Worm (Caenorhabditis elegans) whole organism, mixed stage, embryonic: ENCODE results near the gene ZK856.7.

ENCODE experiments used
- M03D4.4 ChIP-seq: sonication (generic microtip); optimal IDR thresholded peaks from 2 replicates; lab custom pipeline; 2017; ENCODE audit warnings: mild to moderate bottlenecking, missing genetic modification characterization, missing compliant biosample characterization
- ceh-39 ChIP-seq: fragments of 150-350 bp; optimal IDR thresholded peaks from 2 replicates; lab custom pipeline; 2014; ENCODE audit warnings: missing biosample characterization, missing genetic modification characterization
- ceh-43 ChIP-seq: fragments of 200-800 bp; sonication (Bioruptor generic); optimal IDR thresholded peaks from 2 replicates; lab custom pipeline; 2018; ENCODE audit warnings: mild to moderate bottlenecking, missing genetic modification characterization, moderate library complexity, missing compliant biosample characterization
- ces-1 ChIP-seq: fragments of 150-350 bp; optimal IDR thresholded peaks from 2 replicates; lab custom pipeline; 2014; ENCODE audit warnings: missing biosample characterization, missing genetic modification reagents, missing genetic modification characterization
- cnd-1 ChIP-seq: fragments of 200-800 bp; sonication (Bioruptor generic); optimal IDR thresholded peaks from 2 replicates; lab custom pipeline; 2018; ENCODE audit warnings: mild to moderate bottlenecking, missing genetic modification characterization, missing compliant biosample characterization
- elt-1 ChIP-seq: sonication (generic microtip); optimal IDR thresholded peaks from 2 replicates; lab custom pipeline; 2017; ENCODE audit warnings: missing genetic modification characterization, mild to moderate bottlenecking, missing compliant biosample characterization, antibody characterized with exemption, moderate library complexity, borderline replicate concordance; ENCODE audit not compliant: insufficient read depth
- flh-1 ChIP-seq: fragments of 200-800 bp; sonication (Bioruptor generic); optimal IDR thresholded peaks from 2 replicates; lab custom pipeline; 2018; ENCODE audit warnings: mild to moderate bottlenecking, missing genetic modification characterization, moderate library complexity, missing compliant biosample characterization
- ham-2 ChIP-seq: fragments of 200-800 bp; sonication (Bioruptor generic); optimal IDR thresholded peaks from 2 replicates; lab custom pipeline; 2018; ENCODE audit warnings: mild to moderate bottlenecking, missing genetic modification characterization, missing compliant biosample characterization
- lsy-2 ChIP-seq: fragments of 150-350 bp; optimal IDR thresholded peaks from 2 replicates; lab custom pipeline; 2014; ENCODE audit warnings: missing biosample characterization, missing genetic modification characterization
- mep-1 ChIP-seq: fragments of 150-350 bp; optimal IDR thresholded peaks from 2 replicates; lab custom pipeline; 2017; ENCODE audit warnings: missing biosample characterization, missing genetic modification reagents, missing genetic modification characterization, inconsistent platforms
- mls-2 ChIP-seq: sonication (generic microtip); optimal IDR thresholded peaks from 2 replicates; lab custom pipeline; 2016; ENCODE audit warnings: mild to moderate bottlenecking, missing genetic modification characterization, moderate library complexity, missing compliant biosample characterization
- nhr-12 ChIP-seq: fragments of 150-350 bp; optimal IDR thresholded peaks from 2 replicates; lab custom pipeline; 2014; ENCODE audit warnings: missing biosample characterization, missing genetic modification characterization
- nhr-2 ChIP-seq: fragments of 150-350 bp; optimal IDR thresholded peaks from 2 replicates; lab custom pipeline; 2014; ENCODE audit warnings: missing biosample characterization, missing genetic modification characterization
- nhr-237 ChIP-seq: fragments of 150-350 bp; optimal IDR thresholded peaks from 2 replicates; lab custom pipeline; 2014; ENCODE audit warnings: missing biosample characterization, missing genetic modification characterization
- nhr-28 ChIP-seq: fragments of 150-350 bp; optimal IDR thresholded peaks from 2 replicates; lab custom pipeline; 2014; ENCODE audit warnings: missing biosample characterization, missing genetic modification characterization
- nhr-76 ChIP-seq: sonication (generic microtip); optimal IDR thresholded peaks from 2 replicates; lab custom pipeline; 2017; ENCODE audit warnings: missing biosample characterization, missing genetic modification characterization
- pha-4 ChIP-seq: fragments of 150-350 bp; optimal IDR thresholded peaks from 2 replicates; lab custom pipeline; 2018; ENCODE audit warnings: missing biosample characterization, missing genetic modification reagents, missing genetic modification characterization
- sem-2 ChIP-seq: fragments of 200-800 bp; sonication (Bioruptor generic); optimal IDR thresholded peaks from 2 replicates; lab custom pipeline; 2018; ENCODE audit warnings: mild to moderate bottlenecking, missing genetic modification characterization, missing compliant biosample characterization
- snpc-4 ChIP-seq: fragments of 150-350 bp; optimal IDR thresholded peaks from 2 replicates; lab custom pipeline; 2014; ENCODE audit warnings: missing biosample characterization, missing genetic modification characterization
- sptf-1 ChIP-seq: sonication (generic microtip); optimal IDR thresholded peaks from 2 replicates; lab custom pipeline; 2017; ENCODE audit warnings: mild to moderate bottlenecking, missing genetic modification characterization, moderate library complexity, missing compliant biosample characterization
- tbx-8 ChIP-seq: fragments of 200-800 bp; sonication (Bioruptor generic); optimal IDR thresholded peaks from 2 replicates; lab custom pipeline; 2018; ENCODE audit warnings: mild to moderate bottlenecking, missing genetic modification characterization, moderate library complexity, missing compliant biosample characterization
- unc-62 ChIP-seq: fragments of 150-350 bp; optimal IDR thresholded peaks from 2 replicates; lab custom pipeline; 2014; ENCODE audit warnings: missing biosample characterization, missing genetic modification reagents, missing genetic modification characterization
- zip-8 ChIP-seq: fragments of 150-350 bp; optimal IDR thresholded peaks from 2 replicates; lab custom pipeline; 2014; ENCODE audit warnings: missing biosample characterization, missing genetic modification characterization
- ztf-11 ChIP-seq: fragments of 150-350 bp; optimal IDR thresholded peaks from 2 replicates; lab custom pipeline; 2014; ENCODE audit warnings: missing biosample characterization, missing genetic modification characterization

The ZK856.7 gene

ce11 chrV:10239861-10240260 is 38.0 kb downstream of the ZK856.7 start, which contains the start of gene fipr-8:
fipr-8 (minus strand) TSS chrV:10239961.
- TF ChIP-seq sptf-1 (tag; lab: Kevin White, UChicago) (no peak), ham-2 (GFP tag; lab: Kevin White, UChicago) (no peak), ceh-39 (tag; lab: Kevin White, UChicago) (no peak)

- TF ChIP-seq cnd-1: no peak
These were observed 39.4 kb downstream of the ZK856.7 start, which contains the start of the genes C12D8.21 and col-148 for ce11 chrV:10241121-10241803. C12D8.21 (minus strand) TSS chrV:10241188. col-148 (plus strand) TSS chrV:10241753.

- TF ChIP-seq nhr-237 (tag; lab: Kevin White, UChicago) (no peak), tbx-8 (no peak), sem-2 (GFP tag; lab: Kevin White, UChicago) (no peak), cnd-1 (no peak), flh-1 (no peak), ces-1 (GFP tag; lab: Kevin White, UChicago) (no peak), unc-62 (GFP tag; lab: Kevin White, UChicago) (no peak), zip-8 (tag; lab: Kevin White, UChicago) (no peak), ceh-43 (no peak), mep-1 (tag; lab: Kevin White, UChicago) (no peak), nhr-28 (tag; lab: Kevin White, UChicago) (no peak), nhr-2 (tag; lab: Kevin White, UChicago) (no peak), lsy-2 (no peak), mls-2 (tag; lab: Kevin White, UChicago) (no peak), nhr-12 (tag; lab: Kevin White, UChicago) (no peak), M03D4.4 (tag; lab: Kevin White, UChicago) (no peak), pha-4 (tag; lab: Kevin White, UChicago) (no peak), snpc-4 (tag; lab: Kevin White, UChicago) (no peak), ceh-39 (tag; lab: Kevin White, UChicago) (no peak), ham-2 (GFP tag; lab: Kevin White, UChicago) (no peak)
These were observed 41.2 kb downstream of the ZK856.7 start, which contains the start of gene C12D8.9 for ce11 chrV:10243105-10243504. C12D8.9 (minus strand) TSS chrV:10243205.

- TF ChIP-seq elt-1 (tag; lab: Kevin White, UChicago): peak; percentile 54
- no peak for TF ChIP-seq mls-2 (tag; lab: Kevin White, UChicago)
These were observed 42.3 kb downstream of the ZK856.7 start for ce11 chrV:10244018-10244720.

- TF ChIP-seq lsy-2 (no peak), nhr-76 (tag; lab: Kevin White, UChicago) (no peak)
These were observed 43.7 kb downstream of the ZK856.7 start for ce11 chrV:10245615-10246014.

- TF ChIP-seq M03D4.4 (tag; lab: Kevin White, UChicago): no peak
- TF ChIP-seq ces-1 (GFP tag; lab: Kevin White, UChicago): peak; percentile 2
- no peak for TF ChIP-seq nhr-28 (tag; lab: Kevin White, UChicago)
These were observed 44.6 kb downstream of the ZK856.7 start for ce11 chrV:10246443-10246885.

- TF ChIP-seq ztf-11 (tag; lab: Kevin White, UChicago): no peak
- TF ChIP-seq nhr-76 (tag; lab: Kevin White, UChicago): no peak
- TF ChIP-seq flh-1: no peak
- TF ChIP-seq pha-4 (tag; lab: Kevin White, UChicago): peak; percentile 75
- no peak for TF ChIP-seq sem-2 (GFP tag; lab: Kevin White, UChicago)
- no peak for TF ChIP-seq ceh-39 (tag; lab: Kevin White, UChicago)
These were observed 45.1 kb downstream of the ZK856.7 start for ce11 chrV:10246967-10247366.
